Fruit fly (Drosophila melanogaster) whole organism: ENCODE data around the gene Serinc.

Experiments
- psq ChIP-seq: fragments of >200 bp; optimal IDR thresholded peaks from 2 replicates; lab custom pipeline; 2017
- usp ChIP-seq: fragments of >200 bp; optimal IDR thresholded peaks from 2 replicates; lab custom pipeline; 2017; ENCODE audit warnings: missing biosample characterization, missing genetic modification characterization, mixed read lengths

dm6 chr3L:16380770-16381169, 31.8 kb upstream of the Serinc start:
- TF ChIP-seq usp (no peak), psq (lab: Kevin White, UChicago) (no peak)
